Worm (Caenorhabditis elegans): ENCODE measurements around the gene tkr-2.

DNA sequence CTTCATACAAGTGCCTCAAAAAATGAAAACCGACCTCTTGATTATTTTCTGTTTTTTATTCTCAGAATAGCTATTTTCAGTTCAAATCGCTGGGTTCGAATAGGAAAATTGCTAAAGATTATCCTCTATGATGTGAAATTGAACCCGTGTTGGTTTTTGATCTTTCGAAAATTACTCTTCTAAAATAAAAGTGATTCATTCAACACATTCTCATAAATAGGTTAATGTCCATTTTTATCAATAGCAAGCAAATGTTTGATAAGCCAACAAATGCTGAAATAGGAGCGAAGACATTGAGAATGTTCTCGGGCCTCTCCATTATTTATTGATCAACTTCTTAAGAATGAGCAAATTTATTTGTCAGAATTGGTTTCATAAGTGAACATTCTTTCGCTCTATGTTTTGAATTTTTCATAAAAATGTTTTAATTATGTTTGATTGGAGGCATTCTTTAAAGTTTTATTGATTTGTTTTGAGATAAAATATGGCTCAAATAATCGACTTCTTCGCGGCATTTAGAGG lies 31.0 kb downstream of the tkr-2 start, which contains the start of gene F58F9.3:
- TF ChIP-seq dao-5 (tag; optimal IDR thresholded peaks at IDR 0.05) (no peak), W03F9.2 (tag; optimal IDR thresholded peaks at IDR 0.05) (no peak)

Measured in whole organism, L4/young adult.